Worm (Caenorhabditis elegans) whole organism, L1 larva: ENCODE measurements around the gene srt-29.

Experiments
- C04F5.9 ChIP-seq: sonication (generic microtip); optimal IDR thresholded peaks from 2 replicates; lab custom pipeline; 2016; ENCODE audit warnings: missing genetic modification characterization, missing compliant biosample characterization
- C16A3.4 ChIP-seq: fragments of 150-350 bp; optimal IDR thresholded peaks from 2 replicates; lab custom pipeline; 2014; ENCODE audit warnings: missing biosample characterization, missing genetic modification characterization
- F16B12.6 ChIP-seq: fragments of 150-350 bp; optimal IDR thresholded peaks from 2 replicates; lab custom pipeline; 2014; ENCODE audit warnings: missing biosample characterization, missing genetic modification characterization
- ceh-8 ChIP-seq: fragments of 200-800 bp; sonication (Bioruptor generic); optimal IDR thresholded peaks from 2 replicates; lab custom pipeline; 2018; ENCODE audit warnings: mild to moderate bottlenecking, missing genetic modification characterization, moderate library complexity, missing compliant biosample characterization
- ceh-82 ChIP-seq, 3 experiments: fragments of 150-350 bp in 1 of 3; sonication (generic microtip) in 2 of 3; optimal IDR thresholded peaks; 2 replicates each; lab custom pipeline; 2014 to 2017; ENCODE audit warnings: missing biosample characterization in 3 of 3, missing genetic modification characterization in 3 of 3
- ces-1 ChIP-seq: fragments of 150-350 bp; optimal IDR thresholded peaks from 2 replicates; lab custom pipeline; 2014; ENCODE audit warnings: missing biosample characterization, missing genetic modification reagents, missing genetic modification characterization
- dsc-1 ChIP-seq: sonication (generic microtip); optimal IDR thresholded peaks from 2 replicates; lab custom pipeline; 2016; ENCODE audit warnings: mild to moderate bottlenecking, missing genetic modification characterization, missing compliant biosample characterization
- efl-1 ChIP-seq, 4 experiments: fragments of 150-350 bp; optimal IDR thresholded peaks in 3 of 4; peaks in 1 of 4; 1 replicate in 1 of 4; 2 replicates in 3 of 4; lab custom pipeline; 2014; ENCODE audit warnings: missing biosample characterization in 2 of 4, missing genetic modification characterization in 2 of 4, missing genetic modification reagents in 2 of 4
- ets-5 ChIP-seq: fragments of 200-800 bp; sonication (Bioruptor generic); IDR thresholded peaks from 2 replicates; pipeline ENCODE4 v1.3.6; 2022; ENCODE audit warnings: missing genetic modification characterization, missing compliant biosample characterization
- fkh-8 ChIP-seq: sonication (generic microtip); optimal IDR thresholded peaks from 2 replicates; lab custom pipeline; 2016; ENCODE audit warnings: mild to moderate bottlenecking, missing genetic modification characterization, missing compliant biosample characterization
- fos-1 ChIP-seq: fragments of 150-350 bp; optimal IDR thresholded peaks from 2 replicates; lab custom pipeline; 2014; ENCODE audit warnings: missing biosample characterization, missing genetic modification characterization
- hlh-4 ChIP-seq: sonication (generic microtip); optimal IDR thresholded peaks from 2 replicates; lab custom pipeline; 2016; ENCODE audit warnings: mild to moderate bottlenecking, missing genetic modification characterization, missing compliant biosample characterization
- irx-1 ChIP-seq: sonication (generic microtip); optimal IDR thresholded peaks from 2 replicates; lab custom pipeline; 2016; ENCODE audit warnings: missing genetic modification characterization, missing compliant biosample characterization
- lin-15B ChIP-seq: fragments of 150-350 bp; sonication (generic microtip); optimal IDR thresholded peaks from 3 replicates; lab custom pipeline; 2014; ENCODE audit warnings: missing biosample characterization, missing genetic modification characterization
- lin-35 ChIP-seq, 2 experiments: fragments of 150-350 bp; optimal IDR thresholded peaks; 2 replicates each; lab custom pipeline; 2014; ENCODE audit warnings: missing biosample characterization in 2 of 2, missing genetic modification characterization in 2 of 2, missing genetic modification reagents in 2 of 2
- lin-39 ChIP-seq: fragments of 150-350 bp; optimal IDR thresholded peaks from 2 replicates; lab custom pipeline; 2014; ENCODE audit warnings: missing biosample characterization, missing genetic modification reagents, missing genetic modification characterization
- lir-3 ChIP-seq: sonication (generic microtip); optimal IDR thresholded peaks from 2 replicates; lab custom pipeline; 2016; ENCODE audit warnings: mild to moderate bottlenecking, missing genetic modification characterization, moderate library complexity, missing compliant biosample characterization; ENCODE audit not compliant: poor library complexity
- lsy-2 ChIP-seq, 2 experiments: fragments of 150-350 bp; optimal IDR thresholded peaks; 2 replicates each; lab custom pipeline; 2014; ENCODE audit warnings: missing biosample characterization in 2 of 2, missing genetic modification characterization in 2 of 2
- mab-9 ChIP-seq: fragments of 200-800 bp; sonication (Bioruptor generic); IDR thresholded peaks from 2 replicates; pipeline ENCODE4 v1.3.6; 2022; ENCODE audit warnings: missing genetic modification reagents, missing genetic modification characterization, missing compliant biosample characterization
- nhr-20 ChIP-seq: sonication (generic microtip); optimal IDR thresholded peaks from 2 replicates; lab custom pipeline; 2016; ENCODE audit warnings: mild to moderate bottlenecking, missing genetic modification characterization, missing compliant biosample characterization
- nhr-71 ChIP-seq: sonication (generic microtip); optimal IDR thresholded peaks from 2 replicates; lab custom pipeline; 2016; ENCODE audit warnings: mild to moderate bottlenecking, missing genetic modification characterization, moderate library complexity, missing compliant biosample characterization
- nhr-77 ChIP-seq: fragments of 150-350 bp; optimal IDR thresholded peaks from 2 replicates; lab custom pipeline; 2014; ENCODE audit warnings: missing biosample characterization, missing genetic modification characterization
- pag-3 ChIP-seq: sonication (generic microtip); optimal IDR thresholded peaks from 2 replicates; lab custom pipeline; 2017; ENCODE audit warnings: missing genetic modification characterization, mild to moderate bottlenecking, missing compliant biosample characterization, antibody characterized with exemption, borderline replicate concordance; ENCODE audit not compliant: insufficient read depth
- pax-3 ChIP-seq: fragments of 200-800 bp; sonication (Bioruptor generic); optimal IDR thresholded peaks from 2 replicates; lab custom pipeline; 2018; ENCODE audit warnings: mild to moderate bottlenecking, missing genetic modification characterization, moderate library complexity, missing compliant biosample characterization
- skn-1 ChIP-seq: fragments of 150-350 bp; optimal IDR thresholded peaks from 2 replicates; lab custom pipeline; 2014; ENCODE audit warnings: missing biosample characterization, missing genetic modification characterization
- snpc-4 ChIP-seq: fragments of 150-350 bp; optimal IDR thresholded peaks from 2 replicates; lab custom pipeline; 2014; ENCODE audit warnings: missing biosample characterization, missing genetic modification characterization
- snu-23 ChIP-seq: sonication (generic microtip); optimal IDR thresholded peaks from 2 replicates; lab custom pipeline; 2016; ENCODE audit warnings: missing genetic modification characterization, missing compliant biosample characterization
- swsn-7 ChIP-seq: sonication (generic microtip); optimal IDR thresholded peaks from 2 replicates; lab custom pipeline; 2016; ENCODE audit warnings: missing genetic modification characterization, missing compliant biosample characterization
- unc-130 ChIP-seq: fragments of 150-350 bp; optimal IDR thresholded peaks from 2 replicates; lab custom pipeline; 2017; ENCODE audit warnings: missing biosample characterization, missing genetic modification characterization, inconsistent platforms
- unc-62 ChIP-seq: fragments of 150-350 bp; optimal IDR thresholded peaks from 2 replicates; lab custom pipeline; 2014; ENCODE audit warnings: missing biosample characterization, missing genetic modification reagents, missing genetic modification characterization
- vab-15 ChIP-seq: sonication (generic microtip); optimal IDR thresholded peaks from 2 replicates; lab custom pipeline; 2017; ENCODE audit warnings: missing genotype, mild to moderate bottlenecking, missing genetic modification characterization, missing compliant biosample characterization
- xbp-1 ChIP-seq: sonication (generic microtip); optimal IDR thresholded peaks from 2 replicates; lab custom pipeline; 2016; ENCODE audit warnings: missing genetic modification characterization, missing compliant biosample characterization
- zag-1 ChIP-seq: fragments of 150-350 bp; optimal IDR thresholded peaks from 2 replicates; lab custom pipeline; 2014; ENCODE audit warnings: missing biosample characterization, missing genetic modification characterization
- ztf-11 ChIP-seq, 2 experiments: sonication (generic microtip); optimal IDR thresholded peaks; 2 replicates each; lab custom pipeline; 2016 to 2017; ENCODE audit warnings: missing genetic modification characterization in 2 of 2, missing biosample characterization in 1 of 2, missing compliant biosample characterization in 1 of 2
- ztf-4 ChIP-seq: fragments of 150-350 bp; optimal IDR thresholded peaks from 2 replicates; lab custom pipeline; 2014; ENCODE audit warnings: missing biosample characterization, missing genetic modification characterization

The srt-29 gene

ce11 chrV:2763105-2763504 lies 44.2 kb upstream of the srt-29 start, which contains the start of gene R05D8.7:
Gene R05D8.7, minus strand, starts transcription at chrV:2763208.
- TF ChIP-seq lsy-2 (tag; optimal IDR thresholded peaks at IDR 0.05; lab: Kevin White, UChicago) (no peak), ceh-8 (GFP tag; lab: Kevin White, UChicago) (no peak), skn-1 (tag; lab: Kevin White, UChicago) (peak; percentile 32), C16A3.4 (no peak), F16B12.6 (tag; lab: Kevin White, UChicago) (no peak), nhr-20 (peak; percentile 57), ztf-11 (tag; optimal IDR thresholded peaks at IDR 0.05; lab: Kevin White, UChicago) (no peak), lin-35 (GFP tag; optimal IDR thresholded peaks at IDR 0.05; lab: Kevin White, UChicago) (no peak), fos-1 (tag; lab: Kevin White, UChicago) (no peak), mab-9 (GFP tag; lab: Robert Waterston, UW) (no peak), nhr-77 (tag; lab: Kevin White, UChicago) (no peak), lin-15B (tag; lab: Kevin White, UChicago) (no peak)

- no peak for TF ChIP-seq xbp-1
- TF ChIP-seq irx-1 (tag; lab: Kevin White, UChicago), result no peak
- TF ChIP-seq pax-3, result no peak
- no peak for TF ChIP-seq efl-1 (optimal IDR thresholded peaks at IDR 0.05; lab: Kevin White, UChicago)
- no peak for TF ChIP-seq efl-1 (GFP tag; optimal IDR thresholded peaks at IDR 0.05 in 1 of 2; lab: Kevin White, UChicago)
- TF ChIP-seq unc-62 (GFP tag; lab: Kevin White, UChicago), result no peak
- no peak for TF ChIP-seq vab-15 (tag; lab: Kevin White, UChicago)
- TF ChIP-seq unc-130 (tag; lab: Kevin White, UChicago), result no peak
- no peak for TF ChIP-seq C16A3.4
- no peak for TF ChIP-seq lir-3 (tag; lab: Kevin White, UChicago)
- TF ChIP-seq swsn-7, result no peak
- TF ChIP-seq hlh-4 (tag; lab: Kevin White, UChicago), result no peak
- TF ChIP-seq ets-5 (GFP tag; lab: Robert Waterston, UW), result no peak
- TF ChIP-seq lin-39 (tag; lab: Kevin White, UChicago), result no peak
- TF ChIP-seq, all 84 proteins: peak for 0
These were observed 42.5 kb upstream of the srt-29 start for ce11 chrV:2761470-2761869.

DNA sequence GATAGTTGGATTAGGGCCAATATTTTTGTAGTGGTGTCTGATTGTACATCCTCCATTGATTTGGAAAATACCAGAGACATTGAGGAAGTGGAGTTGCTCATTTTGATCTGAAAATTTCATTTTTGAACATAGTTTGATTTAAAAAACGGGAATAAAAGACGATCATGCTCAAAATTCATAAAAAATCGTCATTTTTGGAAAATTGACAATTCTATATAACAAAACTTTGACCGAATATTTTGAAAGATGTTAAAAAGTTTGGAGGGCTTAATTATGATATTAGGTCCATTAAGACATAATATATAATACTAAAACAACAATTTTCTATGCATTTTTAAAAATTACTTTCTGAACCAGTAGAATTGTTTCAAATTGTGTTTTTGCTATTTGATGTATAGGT lies 40.5 kb upstream of the srt-29 start, which contains the start of gene srg-58:
srg-58 (minus strand) TSS at position 101 of the 400 bp plus-strand sequence.
- TF ChIP-seq snu-23, result no peak
- TF ChIP-seq nhr-20, result no peak
- TF ChIP-seq pag-3, result no peak
- TF ChIP-seq ces-1 (GFP tag; lab: Kevin White, UChicago), result no peak
- TF ChIP-seq lsy-2 (tag; optimal IDR thresholded peaks at IDR 0.05; lab: Kevin White, UChicago), result no peak
- no peak for TF ChIP-seq unc-130 (tag; lab: Kevin White, UChicago)
- TF ChIP-seq dsc-1 (tag; lab: Kevin White, UChicago), result no peak
- TF ChIP-seq ztf-4 (tag; lab: Kevin White, UChicago), result no peak
- TF ChIP-seq nhr-71, result no peak
- TF ChIP-seq zag-1 (tag; lab: Kevin White, UChicago), result no peak
- TF ChIP-seq C04F5.9 (tag; lab: Kevin White, UChicago), result no peak
- TF ChIP-seq fkh-8 (tag; lab: Kevin White, UChicago), result no peak

ce11 chrV:2758437-2758836 lies 39.5 kb upstream of the srt-29 start:
- TF ChIP-seq pag-3 (no peak), ceh-82 (tag; optimal IDR thresholded peaks at IDR 0.05; lab: Kevin White, UChicago) (no peak)

- TF ChIP-seq snpc-4 (tag; lab: Kevin White, UChicago) (peak; percentile 8), fkh-8 (tag; lab: Kevin White, UChicago) (no peak)
These were observed 38.4 kb upstream of the srt-29 start, which contains the start of gene srx-28 for ce11 chrV:2757226-2757893. Gene srx-28, minus strand, starts transcription at chrV:2757276.
